Fruit fly (Drosophila melanogaster): ENCODE measurements around the gene MtnE.

DNA sequence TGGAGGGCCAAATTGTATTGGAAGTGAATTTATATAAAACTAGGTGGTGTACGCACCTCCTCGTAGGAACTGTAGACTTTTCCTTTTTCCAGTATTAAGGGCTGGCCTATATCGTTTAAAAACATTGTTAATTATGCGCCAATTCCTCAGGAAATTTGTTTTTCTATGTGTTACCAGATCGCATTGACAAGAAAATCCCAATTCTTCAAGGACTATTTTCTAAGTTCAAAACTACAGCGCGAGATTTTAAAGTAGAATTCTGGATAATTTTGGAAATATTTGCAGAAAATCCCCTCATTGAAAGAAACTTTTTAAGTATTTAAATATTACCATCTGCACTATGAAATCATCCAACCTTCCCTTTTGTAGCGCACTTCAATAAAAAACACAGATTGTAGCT, 46.9 kb upstream of the MtnE start, which contains the start of gene CG34008:
- no peak for TF ChIP-seq h (optimal IDR thresholded peaks at IDR 0.05)
- no peak for TF ChIP-seq psq (optimal IDR thresholded peaks at IDR 0.05)
- TF ChIP-seq Myc (optimal IDR thresholded peaks at IDR 0.05) = no peak
